Worm (Caenorhabditis elegans) whole organism, late embryonic: ENCODE data around the gene spp-5.
A peak's percentile ranks its signal among the peaks of the same experiment; 100 is the strongest.
"Not testable (repeated sequence)": the region's sequence is repeated elsewhere in the genome, so short reads cannot be mapped to it uniquely, and the experiment has no call there.

Experiments used
- C08G9.2 ChIP-seq: sonication (generic microtip); optimal IDR thresholded peaks from 2 replicates; lab custom pipeline; 2016; ENCODE audit warnings: mild to moderate bottlenecking, missing genetic modification characterization, moderate library complexity, missing compliant biosample characterization
- C38D4.7 ChIP-seq: fragments of 200-800 bp; sonication (Bioruptor generic); optimal IDR thresholded peaks from 2 replicates; lab custom pipeline; 2018; ENCODE audit warnings: mild to moderate bottlenecking, missing genetic modification characterization, moderate library complexity, missing compliant biosample characterization
- F13H6.1 ChIP-seq: sonication (generic microtip); optimal IDR thresholded peaks from 2 replicates; lab custom pipeline; 2016; ENCODE audit warnings: missing genetic modification characterization, missing compliant biosample characterization
- K09A11.1 ChIP-seq: sonication (generic microtip); optimal IDR thresholded peaks from 2 replicates; lab custom pipeline; 2017; ENCODE audit warnings: antibody characterized with exemption, mild to moderate bottlenecking, missing genetic modification characterization, missing compliant biosample characterization; ENCODE audit not compliant: insufficient read depth
- T23F11.4 ChIP-seq: fragments of 200-800 bp; sonication (Bioruptor generic); optimal IDR thresholded peaks from 2 replicates; lab custom pipeline; 2018; ENCODE audit warnings: mild to moderate bottlenecking, missing genetic modification characterization, missing compliant biosample characterization
- ama-1 ChIP-seq: fragments of 150-350 bp; optimal IDR thresholded peaks from 2 replicates; lab custom pipeline; 2014
- ceh-14 ChIP-seq: sonication (generic microtip); optimal IDR thresholded peaks from 2 replicates; lab custom pipeline; 2016; ENCODE audit warnings: missing genotype, missing genetic modification characterization, missing compliant biosample characterization
- ceh-18 ChIP-seq: sonication (generic microtip); optimal IDR thresholded peaks from 2 replicates; lab custom pipeline; 2016; ENCODE audit warnings: missing genetic modification characterization, missing compliant biosample characterization
- ceh-19 ChIP-seq: fragments of 200-800 bp; sonication (Bioruptor generic); optimal IDR thresholded peaks from 2 replicates; lab custom pipeline; 2018; ENCODE audit warnings: mild to moderate bottlenecking, missing genetic modification characterization, missing compliant biosample characterization
- ceh-24 ChIP-seq: sonication (generic microtip); optimal IDR thresholded peaks from 2 replicates; lab custom pipeline; 2016; ENCODE audit warnings: mild to moderate bottlenecking, missing genetic modification characterization, missing compliant biosample characterization
- ceh-30 ChIP-seq: fragments of 150-350 bp; optimal IDR thresholded peaks from 2 replicates; lab custom pipeline; 2014; ENCODE audit warnings: missing biosample characterization, missing genetic modification characterization
- ceh-31 ChIP-seq: sonication (generic microtip); optimal IDR thresholded peaks from 2 replicates; lab custom pipeline; 2016; ENCODE audit warnings: missing genetic modification characterization, missing compliant biosample characterization
- elt-2 ChIP-seq: sonication (generic microtip); optimal IDR thresholded peaks from 2 replicates; lab custom pipeline; 2016; ENCODE audit warnings: missing genetic modification reagents, missing genetic modification characterization, missing compliant biosample characterization
- elt-4 ChIP-seq: sonication (generic microtip); optimal IDR thresholded peaks from 2 replicates; lab custom pipeline; 2016; ENCODE audit warnings: missing genetic modification characterization, missing compliant biosample characterization
- eyg-1 ChIP-seq: sonication (generic microtip); optimal IDR thresholded peaks from 2 replicates; lab custom pipeline; 2016; ENCODE audit warnings: missing genotype, missing genetic modification characterization, missing compliant biosample characterization
- fax-1 ChIP-seq: sonication (generic microtip); optimal IDR thresholded peaks from 2 replicates; lab custom pipeline; 2016; ENCODE audit warnings: missing genotype, missing genetic modification characterization, missing compliant biosample characterization
- fkh-10 ChIP-seq: fragments of 150-350 bp; optimal IDR thresholded peaks from 2 replicates; lab custom pipeline; 2014; ENCODE audit warnings: missing biosample characterization, missing genetic modification reagents, missing genetic modification characterization
- fkh-6 ChIP-seq: sonication (generic microtip); optimal IDR thresholded peaks from 2 replicates; lab custom pipeline; 2016; ENCODE audit warnings: missing genetic modification characterization, missing compliant biosample characterization
- gmeb-2 ChIP-seq: sonication (generic microtip); optimal IDR thresholded peaks from 2 replicates; lab custom pipeline; 2016; ENCODE audit warnings: missing genetic modification characterization, inconsistent platforms, missing compliant biosample characterization
- hlh-13 ChIP-seq: fragments of 200-800 bp; sonication (Bioruptor generic); optimal IDR thresholded peaks from 2 replicates; lab custom pipeline; 2018; ENCODE audit warnings: mild to moderate bottlenecking, missing genetic modification characterization, missing compliant biosample characterization
- hlh-15 ChIP-seq: sonication (generic microtip); optimal IDR thresholded peaks from 2 replicates; lab custom pipeline; 2016; ENCODE audit warnings: missing genetic modification characterization, missing compliant biosample characterization
- hlh-8 ChIP-seq: sonication (generic microtip); optimal IDR thresholded peaks from 2 replicates; lab custom pipeline; 2016; ENCODE audit warnings: missing genotype, missing genetic modification characterization, missing compliant biosample characterization
- lin-11 ChIP-seq: fragments of 200-800 bp; sonication (Bioruptor generic); optimal IDR thresholded peaks from 2 replicates; lab custom pipeline; 2018; ENCODE audit warnings: mild to moderate bottlenecking, missing genetic modification characterization, missing compliant biosample characterization
- madf-2 ChIP-seq: sonication (generic microtip); optimal IDR thresholded peaks from 2 replicates; lab custom pipeline; 2017; ENCODE audit warnings: missing genetic modification characterization, missing compliant biosample characterization
- nhr-11 ChIP-seq: fragments of 150-350 bp; optimal IDR thresholded peaks from 2 replicates; lab custom pipeline; 2014; ENCODE audit warnings: missing biosample characterization, missing genetic modification characterization
- nhr-232 ChIP-seq: sonication (generic microtip); optimal IDR thresholded peaks from 2 replicates; lab custom pipeline; 2016; ENCODE audit warnings: missing genetic modification characterization, missing compliant biosample characterization
- odd-2 ChIP-seq: sonication (generic microtip); optimal IDR thresholded peaks from 2 replicates; lab custom pipeline; 2017; ENCODE audit warnings: antibody characterized with exemption, mild to moderate bottlenecking, missing genetic modification characterization, missing compliant biosample characterization
- pax-1 ChIP-seq: fragments of 150-350 bp; optimal IDR thresholded peaks from 2 replicates; lab custom pipeline; 2014; ENCODE audit warnings: missing biosample characterization, missing genetic modification characterization
- pha-2 ChIP-seq: sonication (generic microtip); optimal IDR thresholded peaks from 2 replicates; lab custom pipeline; 2017; ENCODE audit warnings: mild to moderate bottlenecking, missing genetic modification characterization, missing compliant biosample characterization
- pha-4 ChIP-seq: fragments of 150-350 bp; optimal IDR thresholded peaks from 2 replicates; lab custom pipeline; 2018; ENCODE audit warnings: missing biosample characterization, missing genetic modification reagents, missing genetic modification characterization
- pqm-1 ChIP-seq: sonication (generic microtip); optimal IDR thresholded peaks from 2 replicates; lab custom pipeline; 2016; ENCODE audit warnings: missing genetic modification characterization, missing compliant biosample characterization
- pros-1 ChIP-seq: fragments of 150-350 bp; optimal IDR thresholded peaks from 2 replicates; lab custom pipeline; 2014; ENCODE audit warnings: missing biosample characterization, missing genetic modification reagents, missing genetic modification characterization
- ref-2 ChIP-seq: sonication (generic microtip); optimal IDR thresholded peaks from 2 replicates; lab custom pipeline; 2016; ENCODE audit warnings: missing genetic modification characterization, missing compliant biosample characterization
- rnt-1 ChIP-seq: sonication (generic microtip); optimal IDR thresholded peaks from 2 replicates; lab custom pipeline; 2016; ENCODE audit warnings: missing genetic modification characterization, missing compliant biosample characterization
- sox-2 ChIP-seq: fragments of 200-800 bp; sonication (Bioruptor generic); IDR thresholded peaks from 2 replicates; pipeline ENCODE4 v1.3.6; 2022; ENCODE audit warnings: missing genetic modification reagents, missing genetic modification characterization, missing compliant biosample characterization
- sox-4 ChIP-seq: sonication (generic microtip); optimal IDR thresholded peaks from 2 replicates; lab custom pipeline; 2017; ENCODE audit warnings: mild to moderate bottlenecking, missing genetic modification characterization, inconsistent platforms, missing compliant biosample characterization
- tbx-7 ChIP-seq: sonication (generic microtip); optimal IDR thresholded peaks from 2 replicates; lab custom pipeline; 2016; ENCODE audit warnings: missing genotype, missing genetic modification characterization, missing compliant biosample characterization
- ttx-3 ChIP-seq: sonication (generic microtip); optimal IDR thresholded peaks from 2 replicates; lab custom pipeline; 2016; ENCODE audit warnings: missing genetic modification reagents, missing genetic modification characterization, missing compliant biosample characterization
- unc-3 ChIP-seq, 2 experiments: fragments of 200-800 bp in 1 of 2; sonication (Bioruptor generic) in 1 of 2; sonication (generic microtip) in 1 of 2; conservative IDR thresholded peaks in 1 of 2; optimal IDR thresholded peaks in 1 of 2; 2 replicates each; pipeline versions ENCODE4 v1.3.6 to Lab custom; 2016 to 2022; ENCODE audit warnings: missing compliant biosample characterization in 2 of 2, missing genetic modification characterization in 2 of 2, missing genetic modification reagents in 1 of 2
- unc-86 ChIP-seq: sonication (generic microtip); optimal IDR thresholded peaks from 2 replicates; lab custom pipeline; 2016; ENCODE audit warnings: missing genetic modification characterization, missing compliant biosample characterization

The spp-5 gene

DNA sequence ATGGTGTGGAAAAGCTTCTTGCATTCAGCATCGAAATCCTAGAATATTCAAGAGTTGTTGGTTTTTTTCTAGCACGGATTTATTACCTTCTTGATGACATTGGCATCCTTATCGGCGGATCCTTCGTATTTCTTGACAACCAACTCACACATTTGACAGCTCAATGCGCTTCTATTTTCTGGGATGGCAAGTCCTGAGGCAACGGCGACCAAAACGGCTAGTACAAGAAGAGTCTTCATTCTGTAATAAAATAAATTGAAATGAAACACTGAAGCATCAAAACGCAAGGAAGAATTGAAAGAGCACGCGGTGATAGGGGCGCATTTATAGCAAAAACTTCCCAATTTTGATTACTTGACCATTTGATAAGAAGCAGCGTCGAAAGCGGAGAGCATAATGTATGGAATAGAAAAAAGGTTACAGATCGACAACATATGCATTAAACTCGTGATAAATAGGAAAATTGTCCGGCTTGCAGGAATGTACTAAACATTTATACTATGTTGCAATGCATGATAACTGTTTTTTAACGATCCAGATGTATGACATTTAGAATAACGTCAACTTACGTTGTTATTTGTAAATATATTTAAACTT is at the start of gene spp-5:
TSS of gene spp-5 (minus strand) at position 240 of the 597 bp plus-strand sequence.
- TF ChIP-seq ttx-3 (tag; lab: Kevin White, UChicago) (no peak), odd-2 (tag; lab: Kevin White, UChicago) (no peak), elt-2 (peak; percentile 22)

DNA sequence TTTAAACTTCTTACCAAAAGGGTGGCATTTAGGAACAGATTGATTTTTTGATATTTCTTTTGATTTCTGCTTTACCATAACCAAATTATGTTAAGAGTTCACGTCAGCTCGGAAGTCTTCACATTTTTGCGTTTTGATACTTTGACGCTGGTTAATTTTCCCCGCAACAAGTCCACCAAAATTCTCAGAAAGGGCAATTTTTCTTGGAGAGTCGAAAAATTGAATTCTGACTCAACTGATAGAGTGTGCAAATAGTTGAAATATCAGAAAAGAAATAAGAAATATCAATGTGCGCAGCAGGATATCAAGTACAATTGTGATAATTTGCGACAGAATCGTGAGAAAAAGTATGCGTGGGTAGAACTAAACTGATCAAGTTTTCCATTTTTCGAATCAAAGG is 49.6 kb upstream of the spp-5 start:
- TF ChIP-seq hlh-8 (no peak), fkh-10 (GFP tag; lab: Kevin White, UChicago) (no peak), pros-1 (tag; lab: Kevin White, UChicago) (no peak), ceh-31 (tag; lab: Kevin White, UChicago) (no peak), ref-2 (no peak)

DNA sequence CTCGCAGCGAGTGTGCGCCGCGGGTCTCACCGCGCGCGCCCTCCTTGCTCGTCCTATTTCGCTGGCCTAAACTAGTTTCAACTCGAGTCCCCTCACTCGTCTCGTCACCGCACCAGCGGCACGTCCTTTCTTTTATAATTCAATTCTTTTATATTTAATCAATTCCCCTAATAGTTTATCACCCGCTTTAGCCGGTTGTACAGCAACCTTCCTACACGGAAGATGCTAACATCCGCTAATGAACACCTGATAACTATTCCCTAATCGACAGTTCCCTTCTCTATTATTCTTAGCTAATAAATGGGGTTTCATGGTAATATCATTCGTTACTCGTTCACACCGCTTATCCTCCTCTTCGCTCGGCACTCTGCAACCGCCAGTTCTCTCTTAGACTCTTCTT is 45.1 kb upstream of the spp-5 start, which contains the start of gene C56G3.2:
TSS of gene C56G3.2 (plus strand) at position 301 of the 400 bp plus-strand sequence.
- TF ChIP-seq pha-2 (tag; lab: Kevin White, UChicago); unc-3 (GFP tag; conservative IDR thresholded peaks at IDR 0.05; lab: Robert Waterston, UW); unc-3 (tag; optimal IDR thresholded peaks at IDR 0.05; lab: Kevin White, UChicago); C38D4.7: not testable (repeated sequence)
- TF ChIP-seq, all 69 proteins: peak for 0; not testable (repeated sequence) for 69

DNA sequence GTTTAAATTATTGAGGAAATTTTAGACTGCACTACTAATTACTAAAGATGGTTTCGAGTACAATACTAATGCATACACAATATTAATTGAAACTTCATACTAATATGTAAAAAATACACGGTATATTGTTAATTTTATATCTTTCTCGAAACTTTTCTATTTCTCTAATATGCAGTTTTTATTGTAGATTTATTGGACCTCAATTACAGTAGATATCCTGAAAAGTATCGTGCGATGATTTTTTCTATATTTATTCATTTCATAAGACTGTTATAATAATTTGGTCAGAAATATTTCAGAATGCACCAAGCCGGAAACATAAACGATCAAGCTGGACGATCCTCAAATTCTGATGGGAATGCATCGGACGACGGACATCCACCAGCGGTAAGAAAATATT is 23.6 kb upstream of the spp-5 start, which contains the start of gene C07D8.5:
TSS of gene C07D8.5 (plus strand) at position 301 of the 400 bp plus-strand sequence.
- TF ChIP-seq ref-2 (no peak), K09A11.1 (tag; lab: Kevin White, UChicago) (no peak), ceh-19 (GFP tag; lab: Kevin White, UChicago) (no peak), hlh-15 (tag; lab: Kevin White, UChicago) (no peak), C38D4.7 (no peak), ceh-31 (tag; lab: Kevin White, UChicago) (no peak), F13H6.1 (tag; lab: Kevin White, UChicago) (no peak), pha-4 (no peak), hlh-13 (GFP tag; lab: Kevin White, UChicago) (no peak), lin-11 (tag; lab: Kevin White, UChicago) (no peak), gmeb-2 (tag; lab: Kevin White, UChicago) (no peak), ceh-18 (tag; lab: Kevin White, UChicago) (no peak), ceh-14 (tag; lab: Kevin White, UChicago) (no peak), C08G9.2 (tag; lab: Kevin White, UChicago) (no peak), elt-4 (tag; lab: Kevin White, UChicago) (no peak), unc-86 (tag; lab: Kevin White, UChicago) (no peak), sox-2 (GFP tag; lab: Robert Waterston, UW) (no peak), pqm-1 (tag; lab: Kevin White, UChicago) (no peak), madf-2 (tag; lab: Kevin White, UChicago) (no peak), fkh-6 (tag; lab: Kevin White, UChicago) (no peak)

DNA sequence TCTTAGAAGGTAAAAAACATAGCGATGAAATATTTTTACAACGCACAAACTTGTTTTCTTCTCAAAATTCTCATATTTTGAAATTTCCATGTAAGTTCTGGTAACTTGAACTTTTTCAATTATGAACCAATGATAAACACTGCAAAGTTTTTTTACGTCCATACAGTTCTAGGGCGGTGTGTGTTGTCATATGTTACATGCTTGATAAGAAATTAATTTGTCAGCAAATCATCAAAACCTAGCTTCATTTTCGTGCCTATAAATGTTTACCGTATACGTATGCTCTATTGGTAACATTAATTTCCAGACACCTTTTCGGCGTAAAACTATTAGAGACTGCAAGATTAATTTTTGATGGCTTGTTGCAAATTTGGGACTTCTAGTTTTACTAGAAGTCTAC is 23.1 kb upstream of the spp-5 start:
- TF ChIP-seq madf-2 (tag; lab: Kevin White, UChicago) = no peak
- no peak for TF ChIP-seq tbx-7
- no peak for TF ChIP-seq ama-1
- TF ChIP-seq ceh-24 = no peak
- no peak for TF ChIP-seq fax-1 (tag; lab: Kevin White, UChicago)
- no peak for TF ChIP-seq eyg-1 (tag; lab: Kevin White, UChicago)
- TF ChIP-seq nhr-232 (tag; lab: Kevin White, UChicago) = no peak
- no peak for TF ChIP-seq ref-2
- TF ChIP-seq rnt-1 = no peak
- no peak for TF ChIP-seq pax-1 (tag; lab: Kevin White, UChicago)
- no peak for TF ChIP-seq ceh-30
- no peak for TF ChIP-seq ceh-19 (GFP tag; lab: Kevin White, UChicago)
- TF ChIP-seq sox-4 (tag; lab: Kevin White, UChicago) = no peak
- TF ChIP-seq pros-1 (tag; lab: Kevin White, UChicago) = no peak
- no peak for TF ChIP-seq nhr-11 (tag; lab: Kevin White, UChicago)
- TF ChIP-seq T23F11.4 (GFP tag; lab: Kevin White, UChicago) = no peak
